Worm (Caenorhabditis elegans) whole organism, L2 larva: ENCODE results near the gene fbxa-98.
A peak's percentile ranks its signal among the peaks of the same experiment; 100 is the strongest.

ENCODE experiments used
- C34F6.9 ChIP-seq: fragments of 150-350 bp; optimal IDR thresholded peaks from 2 replicates; lab custom pipeline; 2014; ENCODE audit warnings: missing biosample characterization, missing genetic modification characterization
- R02D3.7 ChIP-seq: fragments of 150-350 bp; optimal IDR thresholded peaks from 2 replicates; lab custom pipeline; 2014; ENCODE audit warnings: missing biosample characterization, missing genetic modification characterization
- aly-2 ChIP-seq: fragments of 150-350 bp; optimal IDR thresholded peaks from 2 replicates; lab custom pipeline; 2014; ENCODE audit warnings: missing biosample characterization, missing genetic modification characterization
- ama-1 ChIP-seq: fragments of 150-350 bp; optimal IDR thresholded peaks from 2 replicates; lab custom pipeline; 2018; ENCODE audit warnings: inconsistent platforms
- blmp-1 ChIP-seq: sonication (generic microtip); optimal IDR thresholded peaks from 2 replicates; lab custom pipeline; 2017; ENCODE audit warnings: missing genetic modification characterization, mild to moderate bottlenecking, missing compliant biosample characterization, antibody characterized with exemption, moderate library complexity; ENCODE audit not compliant: insufficient read depth
- ceh-16 ChIP-seq: fragments of 150-350 bp; optimal IDR thresholded peaks from 2 replicates; lab custom pipeline; 2014; ENCODE audit warnings: missing biosample characterization, missing genetic modification characterization
- elt-1 ChIP-seq: fragments of 150-350 bp; optimal IDR thresholded peaks from 2 replicates; lab custom pipeline; 2014; ENCODE audit warnings: missing biosample characterization, missing genetic modification characterization
- fos-1 ChIP-seq: fragments of 150-350 bp; optimal IDR thresholded peaks from 2 replicates; lab custom pipeline; 2014; ENCODE audit warnings: missing biosample characterization, missing genetic modification characterization
- mdl-1 ChIP-seq, 2 experiments: fragments of 150-350 bp in 1 of 2; sonication (generic microtip) in 1 of 2; optimal IDR thresholded peaks; 2 replicates each; lab custom pipeline; 2017; ENCODE audit warnings: missing biosample characterization in 2 of 2, missing genetic modification characterization in 2 of 2
- nhr-12 ChIP-seq: fragments of 150-350 bp; optimal IDR thresholded peaks from 2 replicates; lab custom pipeline; 2014; ENCODE audit warnings: missing biosample characterization, missing genetic modification characterization
- nhr-21 ChIP-seq: fragments of 150-350 bp; optimal IDR thresholded peaks from 2 replicates; lab custom pipeline; 2014; ENCODE audit warnings: missing biosample characterization, missing genetic modification characterization
- peb-1 ChIP-seq: fragments of 150-350 bp; optimal IDR thresholded peaks from 2 replicates; lab custom pipeline; 2014; ENCODE audit warnings: missing biosample characterization, missing genetic modification characterization
- sma-3 ChIP-seq: sonication (generic microtip); optimal IDR thresholded peaks from 2 replicates; lab custom pipeline; 2016; ENCODE audit warnings: missing genetic modification reagents, missing genetic modification characterization, missing compliant biosample characterization
- sma-9 ChIP-seq, 2 experiments: fragments of 150-350 bp in 1 of 2; sonication (generic microtip) in 1 of 2; optimal IDR thresholded peaks; 2 replicates each; lab custom pipeline; 2014 to 2016; ENCODE audit warnings: missing genetic modification characterization in 2 of 2, mild to moderate bottlenecking in 1 of 2, missing biosample characterization in 1 of 2, missing compliant biosample characterization in 1 of 2, missing genetic modification reagents in 1 of 2, moderate library complexity in 1 of 2

fbxa-98 gene

ce11 chrIV:13682733-13683132 lies 49.5 kb downstream of the fbxa-98 start (continued):
- TF ChIP-seq C34F6.9 (tag; lab: Kevin White, UChicago) (no peak), R02D3.7 (tag; lab: Kevin White, UChicago) (no peak), sma-9 (GFP tag; optimal IDR thresholded peaks at IDR 0.05; lab: Kevin White, UChicago) (no peak), sma-9 (tag; optimal IDR thresholded peaks at IDR 0.05; lab: Kevin White, UChicago) (no peak), elt-1 (no peak), nhr-12 (tag; lab: Kevin White, UChicago) (no peak), ceh-16 (tag; lab: Kevin White, UChicago) (no peak), sma-3 (GFP tag; lab: Kevin White, UChicago) (peak; percentile 83), fos-1 (tag; lab: Kevin White, UChicago) (peak; percentile 64), ama-1 (no peak), mdl-1 (tag; optimal IDR thresholded peaks at IDR 0.05; lab: Kevin White, UChicago) (no peak), nhr-21 (peak; percentile 91), aly-2 (no peak), peb-1 (tag; lab: Kevin White, UChicago) (no peak), blmp-1 (tag; lab: Kevin White, UChicago) (peak; percentile 34)
